Fruit fly (Drosophila melanogaster) whole organism, embryonic: Measurements from ENCODE around the gene fzy.

Experiments
- Adf1 ChIP-seq: fragments of 200-800 bp; sonication (Bioruptor generic); IDR thresholded peaks from 2 replicates; pipeline ENCODE4 v1.3.6; 2022; ENCODE audit warnings: missing biosample characterization, missing genetic modification characterization
- CG10147 ChIP-seq: fragments of 200-800 bp; sonication (Bioruptor generic); optimal IDR thresholded peaks from 2 replicates; lab custom pipeline; 2019; ENCODE audit warnings: missing biosample characterization, mild to moderate bottlenecking, missing genetic modification characterization, moderate library complexity
- CG10267 ChIP-seq: fragments of 200-800 bp; sonication (Bioruptor generic); optimal IDR thresholded peaks from 2 replicates; lab custom pipeline; 2018; ENCODE audit warnings: missing biosample characterization, mild to moderate bottlenecking, missing genetic modification characterization, moderate library complexity
- CG10321 ChIP-seq: fragments of 200-800 bp; sonication (Bioruptor generic); IDR thresholded peaks from 2 replicates; pipeline ENCODE4 v1.3.6; 2022; ENCODE audit warnings: missing biosample characterization, missing genetic modification characterization
- CG10543 ChIP-seq: fragments of 200-800 bp; sonication (Bioruptor generic); optimal IDR thresholded peaks from 3 replicates; lab custom pipeline; 2017; ENCODE audit warnings: missing biosample characterization, mild to moderate bottlenecking, missing genetic modification characterization, moderate library complexity
- CG12236 ChIP-seq: fragments of 200-800 bp; sonication (Bioruptor generic); optimal IDR thresholded peaks from 2 replicates; lab custom pipeline; 2016; ENCODE audit warnings: missing biosample characterization, missing genetic modification characterization
- CG15696 ChIP-seq: fragments of 200-800 bp; sonication (Bioruptor generic); optimal IDR thresholded peaks from 2 replicates; lab custom pipeline; 2019; ENCODE audit warnings: missing biosample characterization, mild to moderate bottlenecking, missing genetic modification characterization, moderate library complexity
- CG17359 ChIP-seq: fragments of 200-800 bp; sonication (Bioruptor generic); optimal IDR thresholded peaks from 3 replicates; lab custom pipeline; 2018; ENCODE audit warnings: missing biosample characterization, mild to moderate bottlenecking, missing genetic modification characterization, moderate library complexity
- CG2199 ChIP-seq: fragments of 200-800 bp; sonication (Bioruptor generic); IDR thresholded peaks from 3 replicates; pipeline ENCODE4 v1.3.6; 2022; ENCODE audit warnings: missing biosample characterization, missing genetic modification characterization
- CG30431 ChIP-seq: fragments of 200-800 bp; sonication (Bioruptor generic); optimal IDR thresholded peaks from 2 replicates; lab custom pipeline; 2017; ENCODE audit warnings: missing biosample characterization, missing genetic modification characterization
- CG3065 ChIP-seq: fragments of 200-800 bp; sonication (Bioruptor generic); optimal IDR thresholded peaks from 2 replicates; lab custom pipeline; 2016; ENCODE audit warnings: missing biosample characterization, missing genetic modification characterization
- CG32767 ChIP-seq: fragments of 200-800 bp; sonication (Bioruptor generic); IDR thresholded peaks from 2 replicates; pipeline ENCODE4 v1.3.6; 2022; ENCODE audit warnings: missing biosample characterization, missing genetic modification characterization
- CG34224 ChIP-seq: fragments of 200-800 bp; sonication (Bioruptor generic); IDR thresholded peaks from 3 replicates; pipeline ENCODE4 v1.3.6; 2022; ENCODE audit warnings: missing biosample characterization, missing genetic modification characterization; ENCODE audit not compliant: partially characterized antibody
- CG7556 ChIP-seq: fragments of 200-800 bp; sonication (Bioruptor generic); optimal IDR thresholded peaks from 2 replicates; lab custom pipeline; 2017; ENCODE audit warnings: missing biosample characterization, mild to moderate bottlenecking, missing genetic modification characterization
- CG7928 ChIP-seq: fragments of 200-800 bp; sonication (Bioruptor generic); optimal IDR thresholded peaks from 2 replicates; lab custom pipeline; 2017; ENCODE audit warnings: missing biosample characterization, mild to moderate bottlenecking, missing genetic modification characterization
- CG9876 ChIP-seq: fragments of 200-800 bp; sonication (Bioruptor generic); optimal IDR thresholded peaks from 2 replicates; lab custom pipeline; 2016; ENCODE audit warnings: missing biosample characterization, missing genetic modification characterization
- CHES-1-like ChIP-seq: fragments of 200-800 bp; sonication (Bioruptor generic); optimal IDR thresholded peaks from 2 replicates; lab custom pipeline; 2016; ENCODE audit warnings: missing biosample characterization, missing genetic modification characterization
- CkIIα-i1 ChIP-seq: fragments of 200-800 bp; sonication (Bioruptor generic); IDR thresholded peaks from 2 replicates; pipeline ENCODE4 v1.3.6; 2022; ENCODE audit warnings: missing biosample characterization, missing genetic modification characterization
- CoRest ChIP-seq: fragments of 200-800 bp; sonication (Bioruptor generic); optimal IDR thresholded peaks from 3 replicates; lab custom pipeline; 2018; ENCODE audit warnings: missing biosample characterization, mild to moderate bottlenecking, missing genetic modification characterization, moderate library complexity
- Deaf1 ChIP-seq: fragments of 200-800 bp; optimal IDR thresholded peaks from 3 replicates; lab custom pipeline; 2019; ENCODE audit warnings: missing biosample characterization, mild to moderate bottlenecking, missing genetic modification characterization, moderate library complexity
- Dfd ChIP-seq, 2 experiments: fragments of >200 bp; optimal IDR thresholded peaks; 2 replicates each; lab custom pipeline; 2017; ENCODE audit warnings: missing biosample characterization in 2 of 2, missing genetic modification characterization in 2 of 2
- ERR ChIP-seq: fragments of 200-800 bp; sonication (Bioruptor generic); optimal IDR thresholded peaks from 2 replicates; lab custom pipeline; 2016; ENCODE audit warnings: missing biosample characterization, missing genetic modification characterization
- H2.0 ChIP-seq: fragments of 200-800 bp; sonication (Bioruptor generic); IDR thresholded peaks from 2 replicates; pipeline ENCODE4 v1.3.6; 2022; ENCODE audit warnings: missing biosample characterization, missing genetic modification characterization
- Hr51 ChIP-seq, 2 experiments: fragments of 200-800 bp; sonication (Bioruptor generic); optimal IDR thresholded peaks; 2 replicates in 1 of 2; 3 replicates in 1 of 2; lab custom pipeline; 2016 to 2018; ENCODE audit warnings: missing biosample characterization in 2 of 2, missing genetic modification characterization in 2 of 2, mild to moderate bottlenecking in 1 of 2, moderate library complexity in 1 of 2
- MTF-1 ChIP-seq: fragments of 200-800 bp; sonication (Bioruptor generic); optimal IDR thresholded peaks from 2 replicates; lab custom pipeline; 2018; ENCODE audit warnings: missing biosample characterization, mild to moderate bottlenecking, missing genetic modification characterization, borderline replicate concordance
- Med ChIP-seq: fragments of 200-800 bp; sonication (Bioruptor generic); peaks from one replicate; lab custom pipeline; 2016; ENCODE audit warnings: missing biosample characterization, missing genetic modification characterization, mild to moderate bottlenecking, inconsistent platforms, moderate library complexity
- Mes4 ChIP-seq: fragments of 200-800 bp; sonication (Bioruptor generic); optimal IDR thresholded peaks from 2 replicates; lab custom pipeline; 2016; ENCODE audit warnings: missing biosample characterization, missing genetic modification characterization
- Myb ChIP-seq: fragments of 200-800 bp; sonication (Bioruptor generic); optimal IDR thresholded peaks from 2 replicates; lab custom pipeline; 2016; ENCODE audit warnings: missing biosample characterization, missing genetic modification characterization
- Nf-YB ChIP-seq: fragments of 200-800 bp; sonication (Bioruptor generic); optimal IDR thresholded peaks from 3 replicates; lab custom pipeline; 2019; ENCODE audit warnings: missing biosample characterization, mild to moderate bottlenecking, missing genetic modification characterization, moderate library complexity
- Scr ChIP-seq: fragments of 200-800 bp; sonication (Bioruptor generic); IDR thresholded peaks from 2 replicates; pipeline ENCODE4 v1.3.6; 2022; ENCODE audit warnings: missing biosample characterization, missing genetic modification characterization; ENCODE audit not compliant: partially characterized antibody
- Spps ChIP-seq: fragments of 200-800 bp; sonication (Bioruptor generic); optimal IDR thresholded peaks from 2 replicates; lab custom pipeline; 2018; ENCODE audit warnings: missing biosample characterization, mild to moderate bottlenecking, missing genetic modification characterization
- Sry-δ ChIP-seq: fragments of 200-800 bp; sonication (Bioruptor generic); optimal IDR thresholded peaks from 2 replicates; lab custom pipeline; 2016; ENCODE audit warnings: missing biosample characterization, missing genetic modification characterization
- Ssrp ChIP-seq: fragments of 200-800 bp; sonication (Bioruptor generic); optimal IDR thresholded peaks from 2 replicates; lab custom pipeline; 2018; ENCODE audit warnings: missing biosample characterization, mild to moderate bottlenecking, missing genetic modification characterization, moderate library complexity
- Tbp ChIP-seq: fragments of >200 bp; optimal IDR thresholded peaks from 2 replicates; lab custom pipeline; 2018; ENCODE audit warnings: missing biosample characterization, missing genetic modification characterization
- corto ChIP-seq: fragments of 200-800 bp; sonication (Bioruptor generic); optimal IDR thresholded peaks from 2 replicates; lab custom pipeline; 2016; ENCODE audit warnings: missing biosample characterization, mild to moderate bottlenecking, missing genetic modification characterization, moderate library complexity
- dmrt11E ChIP-seq: fragments of 200-800 bp; sonication (Bioruptor generic); optimal IDR thresholded peaks from 3 replicates; lab custom pipeline; 2018; ENCODE audit warnings: missing biosample characterization, mild to moderate bottlenecking, missing genetic modification characterization, moderate library complexity
- dpn ChIP-seq, 2 experiments: fragments of 200-800 bp; sonication (Bioruptor generic); optimal IDR thresholded peaks; 3 replicates each; lab custom pipeline; 2016; ENCODE audit warnings: missing biosample characterization in 2 of 2, missing genetic modification characterization in 2 of 2
- gcm2 ChIP-seq: fragments of 200-800 bp; sonication (Bioruptor generic); optimal IDR thresholded peaks from 2 replicates; lab custom pipeline; 2016; ENCODE audit warnings: missing biosample characterization, missing genetic modification characterization
- inv ChIP-seq: fragments of 200-800 bp; sonication (Bioruptor generic); IDR thresholded peaks from 2 replicates; pipeline ENCODE4 v1.3.6; 2022; ENCODE audit warnings: missing biosample characterization, missing genetic modification characterization; ENCODE audit not compliant: partially characterized antibody
- lbe ChIP-seq: fragments of 200-800 bp; sonication (Bioruptor generic); optimal IDR thresholded peaks from 2 replicates; lab custom pipeline; 2016; ENCODE audit warnings: missing biosample characterization, mild to moderate bottlenecking, missing genetic modification characterization
- lilli ChIP-seq: fragments of 200-800 bp; sonication (Bioruptor generic); optimal IDR thresholded peaks from 3 replicates; lab custom pipeline; 2016; ENCODE audit warnings: missing biosample characterization, missing genetic modification characterization
- oc ChIP-seq: fragments of 200-800 bp; sonication (Bioruptor generic); optimal IDR thresholded peaks from 2 replicates; lab custom pipeline; 2018; ENCODE audit warnings: missing biosample characterization, mild to moderate bottlenecking, missing genetic modification characterization, moderate library complexity
- p53 ChIP-seq: fragments of 200-800 bp; sonication (Bioruptor generic); optimal IDR thresholded peaks from 2 replicates; lab custom pipeline; 2016; ENCODE audit warnings: missing biosample characterization, missing genetic modification characterization
- phol ChIP-seq: fragments of 200-800 bp; sonication (Bioruptor generic); optimal IDR thresholded peaks from 3 replicates; lab custom pipeline; 2018; ENCODE audit warnings: missing biosample characterization, mild to moderate bottlenecking, missing genetic modification characterization, moderate library complexity
- sd ChIP-seq: fragments of 200-800 bp; sonication (Bioruptor generic); optimal IDR thresholded peaks from 3 replicates; lab custom pipeline; 2018; ENCODE audit warnings: missing biosample characterization, mild to moderate bottlenecking, missing genetic modification characterization, moderate library complexity
- slou ChIP-seq: fragments of 200-800 bp; sonication (Bioruptor generic); optimal IDR thresholded peaks from 3 replicates; lab custom pipeline; 2016; ENCODE audit warnings: missing biosample characterization, missing genetic modification characterization
- stc ChIP-seq: fragments of 200-800 bp; sonication (Bioruptor generic); IDR thresholded peaks from 2 replicates; pipeline ENCODE4 v1.3.6; 2022; ENCODE audit warnings: missing biosample characterization, missing genetic modification characterization
- toy ChIP-seq: fragments of 200-800 bp; sonication (Bioruptor generic); IDR thresholded peaks from 2 replicates; pipeline ENCODE4 v1.3.6; 2022; ENCODE audit warnings: missing biosample characterization, missing genetic modification characterization
- usp ChIP-seq: fragments of >200 bp; optimal IDR thresholded peaks from 2 replicates; lab custom pipeline; 2017; ENCODE audit warnings: missing biosample characterization, missing genetic modification characterization

fzy gene

dm6 chr2L:16287602-16288392, 23.0 kb upstream of the fzy start, which contains the start of the genes crp and pkaap (continued):
- TF ChIP-seq p53 (GFP tag; lab: Kevin White, UChicago) (no peak), Hr51 (GFP tag; optimal IDR thresholded peaks at IDR 0.05; lab: Kevin White, UChicago) (peak in 1 of 2 experiments; percentile 88), CG10321 (GFP tag; lab: Robert Waterston, UW) (no peak), Nf-YB (no peak), CG10147 (GFP tag; lab: Kevin White, UChicago) (peak; percentile 42), CkIIα-i1 (GFP tag; lab: Robert Waterston, UW) (no peak), sd (tag; lab: Kevin White, UChicago) (peak; percentile 39), dpn (GFP tag; optimal IDR thresholded peaks at IDR 0.05; lab: Kevin White, UChicago) (peak; percentile 91), slou (GFP tag; lab: Kevin White, UChicago) (peak; percentile 86), MTF-1 (GFP tag; lab: Kevin White, UChicago) (peak; percentile 82), Med (GFP tag; lab: Kevin White, UChicago) (peak; percentile 98), Mes4 (GFP tag; lab: Kevin White, UChicago) (peak; percentile 72), CG12236 (GFP tag; lab: Kevin White, UChicago) (peak; percentile 59), gcm2 (GFP tag; lab: Kevin White, UChicago) (peak; percentile 78), Ssrp (tag; lab: Kevin White, UChicago) (no peak), lilli (GFP tag; lab: Kevin White, UChicago) (peak; percentile 93), toy (no peak), CG10543 (GFP tag; lab: Kevin White, UChicago) (peak; percentile 86), Sry-δ (GFP tag; lab: Kevin White, UChicago) (peak; percentile 93), CG9876 (peak; percentile 84), Adf1 (no peak), ERR (peak; percentile 87), CoRest (peak; percentile 56), Tbp (GFP tag; lab: Kevin White, UChicago) (peak; percentile 37), stc (no peak), CG17359 (peak; percentile 73), dmrt11E (tag; lab: Kevin White, UChicago) (peak; percentile 63), CG34224 (GFP tag; lab: Robert Waterston, UW) (no peak), Scr (GFP tag; lab: Robert Waterston, UW) (no peak), CHES-1-like (GFP tag; lab: Kevin White, UChicago) (peak; percentile 91), inv (GFP tag; lab: Robert Waterston, UW) (no peak), CG15696 (peak; percentile 72), CG3065 (GFP tag; lab: Kevin White, UChicago) (peak; percentile 72), Dfd (GFP tag; optimal IDR thresholded peaks at IDR 0.05; lab: Kevin White, UChicago) (no peak), CG30431 (GFP tag; lab: Kevin White, UChicago) (peak; percentile 6), usp (no peak), H2.0 (no peak), CG7928 (peak; percentile 35), CG2199 (GFP tag; lab: Robert Waterston, UW) (no peak), lbe (GFP tag; lab: Kevin White, UChicago) (peak; percentile 90), phol (tag; lab: Kevin White, UChicago) (peak; percentile 48), CG10267 (tag; lab: Kevin White, UChicago) (peak; percentile 100), CG32767 (no peak), oc (tag; lab: Kevin White, UChicago) (no peak), CG7556 (GFP tag; lab: Kevin White, UChicago) (peak; percentile 65), Myb (GFP tag; lab: Kevin White, UChicago) (peak; percentile 84), Spps (tag; lab: Kevin White, UChicago) (peak; percentile 12), Deaf1 (tag; lab: Kevin White, UChicago) (peak; percentile 47), corto (peak; percentile 91)
